Worm (Caenorhabditis elegans): ENCODE results near the gene hcf-1.

ce11 chrIV:7754114-7754513, 20.0 kb downstream of the hcf-1 start:
- TF ChIP-seq fos-1 (tag; optimal IDR thresholded peaks at IDR 0.05) (no peak), fkh-10 (GFP tag; optimal IDR thresholded peaks at IDR 0.05) (no peak), ama-1 (optimal IDR thresholded peaks at IDR 0.05) (no peak), C04F5.9 (tag; optimal IDR thresholded peaks at IDR 0.05) (no peak)
